Fruit fly (Drosophila melanogaster): Measurements from ENCODE around the gene Mst84B.

Gene Mst84B

DNA sequence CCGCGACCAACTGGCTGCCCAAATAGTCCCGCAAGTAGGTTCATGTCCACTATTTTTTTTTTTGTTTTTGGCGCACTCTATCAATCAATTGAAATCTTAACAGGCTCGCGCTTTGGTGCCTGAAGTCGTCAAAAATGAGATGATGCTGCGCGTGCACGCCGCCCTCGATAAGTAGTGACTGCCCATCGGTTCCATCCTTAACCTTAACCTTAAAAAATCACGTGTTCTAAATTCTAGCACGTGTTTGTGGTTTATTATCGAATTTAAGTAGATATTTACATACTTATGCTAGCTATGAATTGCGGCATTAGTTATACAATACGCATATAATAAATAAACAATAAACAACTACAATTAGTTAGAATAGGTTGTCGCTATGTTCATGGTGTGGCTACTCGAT, 32.4 kb downstream of the Mst84B start:
- peak; percentile 52 for TF ChIP-seq Myc (optimal IDR thresholded peaks at IDR 0.05)
- TF ChIP-seq Vsx2 (GFP tag; optimal IDR thresholded peaks at IDR 0.05; ENCODE audit: partially characterized antibody): no peak

DNA sequence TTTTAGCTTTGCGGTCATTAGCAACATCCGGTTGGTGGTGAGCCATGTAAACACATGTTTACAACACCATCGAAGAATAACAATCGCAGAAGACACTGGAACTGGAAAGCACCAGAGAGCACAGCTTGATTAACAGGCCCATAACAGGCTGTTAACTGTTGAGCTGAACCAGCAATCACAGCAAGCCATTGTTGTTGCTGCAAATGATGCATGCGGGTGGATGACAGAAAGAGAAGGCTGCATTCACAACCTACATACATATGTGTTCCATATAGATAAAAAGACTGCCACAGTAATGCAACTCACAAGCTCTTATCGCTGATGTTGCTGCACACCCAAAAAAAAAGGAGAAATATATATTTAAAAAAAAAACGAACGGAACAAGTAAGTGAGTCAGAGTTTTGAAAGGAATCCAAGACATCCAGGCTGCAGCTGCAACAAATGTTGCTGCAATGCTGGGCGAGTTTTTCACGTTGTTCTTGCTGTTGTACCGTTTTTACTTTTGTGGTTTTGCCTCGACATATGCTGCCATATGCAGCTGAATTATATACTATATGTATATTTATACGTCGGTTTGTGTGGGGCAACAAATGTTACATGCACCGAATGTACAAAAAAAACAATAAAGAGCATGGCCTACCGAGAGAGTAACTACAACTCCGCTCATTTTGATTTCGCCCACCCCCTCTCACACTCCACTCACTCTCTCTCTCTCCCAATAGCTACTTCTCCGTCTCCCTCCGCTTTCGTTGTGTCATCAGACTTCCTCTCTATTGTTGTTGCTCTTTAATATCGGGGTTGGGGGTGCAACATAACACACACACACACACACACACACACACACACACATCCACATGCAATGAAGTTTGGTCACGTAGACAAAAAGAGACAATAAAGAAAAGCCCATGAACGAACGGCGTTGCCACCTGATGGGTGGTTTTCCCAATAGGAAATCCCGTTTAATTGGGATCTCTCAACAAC, 41.2 kb downstream of the Mst84B start:
- TF ChIP-seq Dif (GFP tag; optimal IDR thresholded peaks at IDR 0.05; ENCODE audit: partially characterized antibody): peak; percentile 72
- TF ChIP-seq dsf (GFP tag; optimal IDR thresholded peaks at IDR 0.05; ENCODE audit: borderline replicate concordance): no peak
- TF ChIP-seq GATAd (GFP tag; optimal IDR thresholded peaks at IDR 0.05): no peak
- no peak for TF ChIP-seq Hnf4 (GFP tag; optimal IDR thresholded peaks at IDR 0.05)
- TF ChIP-seq Jra (GFP tag; optimal IDR thresholded peaks at IDR 0.05): no peak
- TF ChIP-seq sv (GFP tag; optimal IDR thresholded peaks at IDR 0.05): no peak
- no peak for TF ChIP-seq Rel (GFP tag; optimal IDR thresholded peaks at IDR 0.05)
- TF ChIP-seq Rel (tag; optimal IDR thresholded peaks at IDR 0.05): peak; percentile 0
- TF ChIP-seq lola (GFP tag; optimal IDR thresholded peaks at IDR 0.05): no peak
- TF ChIP-seq Hr83 (GFP tag; optimal IDR thresholded peaks at IDR 0.05; ENCODE audit: poor library complexity, severe bottlenecking): no peak
- TF ChIP-seq psq (GFP tag; optimal IDR thresholded peaks at IDR 0.05): peak; percentile 23
- TF ChIP-seq pan (optimal IDR thresholded peaks at IDR 0.05): no peak
- no peak for TF ChIP-seq br (GFP tag; optimal IDR thresholded peaks at IDR 0.05)
- TF ChIP-seq brk (GFP tag; optimal IDR thresholded peaks at IDR 0.05): no peak
- no peak for TF ChIP-seq h (GFP tag; optimal IDR thresholded peaks at IDR 0.05)
- no peak for TF ChIP-seq N (GFP tag; optimal IDR thresholded peaks at IDR 0.05)
- no peak for TF ChIP-seq CG32264 (GFP tag; optimal IDR thresholded peaks at IDR 0.05)
- TF ChIP-seq fru (GFP tag; optimal IDR thresholded peaks at IDR 0.05): no peak
- no peak for TF ChIP-seq rgr (GFP tag; optimal IDR thresholded peaks at IDR 0.05)
- TF ChIP-seq Mio (GFP tag; optimal IDR thresholded peaks at IDR 0.05): no peak
- no peak for TF ChIP-seq jim (GFP tag; optimal IDR thresholded peaks at IDR 0.05)
- TF ChIP-seq dmrt93B (GFP tag; optimal IDR thresholded peaks at IDR 0.05): no peak
- no peak for TF ChIP-seq Hr78 (GFP tag; optimal IDR thresholded peaks at IDR 0.05)
- no peak for TF ChIP-seq ey (GFP tag; optimal IDR thresholded peaks at IDR 0.05)
- TF ChIP-seq woc (GFP tag; optimal IDR thresholded peaks at IDR 0.05): peak; percentile 2
- no peak for TF ChIP-seq Myc (optimal IDR thresholded peaks at IDR 0.05)
- TF ChIP-seq CG9705 (GFP tag; optimal IDR thresholded peaks at IDR 0.05): no peak
- TF ChIP-seq Sp1 (GFP tag; optimal IDR thresholded peaks at IDR 0.05): no peak
- TF ChIP-seq OdsH (GFP tag; optimal IDR thresholded peaks at IDR 0.05): no peak
- TF ChIP-seq Dfd (GFP tag; optimal IDR thresholded peaks at IDR 0.05): peak; percentile 23
- TF ChIP-seq Abd-B (GFP tag; optimal IDR thresholded peaks at IDR 0.05): no peak
- no peak for TF ChIP-seq foxo (GFP tag; optimal IDR thresholded peaks at IDR 0.05)
- no peak for TF ChIP-seq CrebA (GFP tag; optimal IDR thresholded peaks at IDR 0.05; ENCODE audit: borderline replicate concordance)
- peak; percentile 11 for TF ChIP-seq Vsx2 (GFP tag; optimal IDR thresholded peaks at IDR 0.05; ENCODE audit: partially characterized antibody)
- no peak for TF ChIP-seq tai (GFP tag; optimal IDR thresholded peaks at IDR 0.05)
- TF ChIP-seq HLH106 (tag; optimal IDR thresholded peaks at IDR 0.05): no peak
- peak in 1 of 2 experiments; percentile 79 for TF ChIP-seq dl (GFP tag; optimal IDR thresholded peaks at IDR 0.05; ENCODE audit: insufficient read depth in 1 of 2, partially characterized antibody in 2 of 2)
- TF ChIP-seq sage (GFP tag; optimal IDR thresholded peaks at IDR 0.05): peak; percentile 45
- TF ChIP-seq usp (GFP tag; optimal IDR thresholded peaks at IDR 0.05): no peak

All from whole organism, wandering third instar larva.